Fruit fly (Drosophila melanogaster) whole organism, wandering third instar larva: Measurements from ENCODE around the gene Mst27D.
A peak's percentile ranks its signal among the peaks of the same experiment; 100 is the strongest.

Source experiments
- Abd-B ChIP-seq: fragments of >200 bp; optimal IDR thresholded peaks from 2 replicates; lab custom pipeline; 2017; ENCODE audit warnings: missing biosample characterization, missing genetic modification characterization
- CG32264 ChIP-seq: fragments of 200-800 bp; sonication (Bioruptor generic); optimal IDR thresholded peaks from 2 replicates; lab custom pipeline; 2016; ENCODE audit warnings: missing biosample characterization, missing genetic modification characterization
- CG9705 ChIP-seq: fragments of 200-800 bp; sonication (Bioruptor generic); optimal IDR thresholded peaks from 2 replicates; lab custom pipeline; 2018; ENCODE audit warnings: missing biosample characterization, mild to moderate bottlenecking, missing genetic modification characterization
- CrebA ChIP-seq: fragments of 200-800 bp; sonication (Bioruptor generic); optimal IDR thresholded peaks from 2 replicates; lab custom pipeline; 2016; ENCODE audit warnings: missing biosample characterization, mild to moderate bottlenecking, missing genetic modification characterization, borderline replicate concordance
- Dfd ChIP-seq: fragments of >200 bp; optimal IDR thresholded peaks from 2 replicates; lab custom pipeline; 2017; ENCODE audit warnings: missing biosample characterization, missing genetic modification characterization
- Dif ChIP-seq: fragments of 200-275, 200-300 bp; sonication (Bioruptor generic); optimal IDR thresholded peaks from 2 replicates; lab custom pipeline; 2018; ENCODE audit warnings: missing biosample characterization, missing genetic modification characterization; ENCODE audit not compliant: partially characterized antibody
- GATAd ChIP-seq: sonication (Bioruptor generic); optimal IDR thresholded peaks from 2 replicates; lab custom pipeline; 2016; ENCODE audit warnings: missing biosample characterization, missing genetic modification characterization
- HLH106 ChIP-seq: fragments of 200-800 bp; optimal IDR thresholded peaks from 3 replicates; lab custom pipeline; 2019; ENCODE audit warnings: missing biosample characterization, mild to moderate bottlenecking, missing genetic modification characterization, moderate library complexity
- Hnf4 ChIP-seq: fragments of 200-800 bp; sonication (Bioruptor generic); optimal IDR thresholded peaks from 2 replicates; lab custom pipeline; 2016; ENCODE audit warnings: missing biosample characterization, mild to moderate bottlenecking, missing genetic modification characterization
- Hr83 ChIP-seq: fragments of 200-300 bp; sonication (Bioruptor generic); optimal IDR thresholded peaks from 2 replicates; lab custom pipeline; 2016; ENCODE audit warnings: missing biosample characterization, mild to moderate bottlenecking, missing genetic modification characterization, moderate library complexity; ENCODE audit not compliant: poor library complexity, severe bottlenecking
- Jra ChIP-seq: sonication (Bioruptor generic); optimal IDR thresholded peaks from 2 replicates; lab custom pipeline; 2016; ENCODE audit warnings: missing biosample characterization, missing genetic modification characterization
- Mio ChIP-seq: sonication (Bioruptor generic); optimal IDR thresholded peaks from 2 replicates; lab custom pipeline; 2016; ENCODE audit warnings: missing biosample characterization, missing genetic modification characterization
- N ChIP-seq: fragments of >200 bp; optimal IDR thresholded peaks from 2 replicates; lab custom pipeline; 2018; ENCODE audit warnings: missing biosample characterization, missing external identifiers, missing genetic modification characterization
- OdsH ChIP-seq: fragments of 200-800 bp; sonication (Bioruptor generic); optimal IDR thresholded peaks from 2 replicates; lab custom pipeline; 2016; ENCODE audit warnings: missing biosample characterization, mild to moderate bottlenecking, missing genetic modification characterization
- Rel ChIP-seq, 2 experiments: fragments of 200-800 bp; sonication (Bioruptor generic) in 1 of 2; optimal IDR thresholded peaks; 2 replicates in 1 of 2; 3 replicates in 1 of 2; lab custom pipeline; 2016 to 2019; ENCODE audit warnings: mild to moderate bottlenecking in 2 of 2, missing biosample characterization in 2 of 2, missing genetic modification characterization in 2 of 2, moderate library complexity in 1 of 2
- Sp1 ChIP-seq: fragments of 200-800 bp; sonication (Bioruptor generic); optimal IDR thresholded peaks from 3 replicates; lab custom pipeline; 2019; ENCODE audit warnings: missing biosample characterization, mild to moderate bottlenecking, missing genetic modification characterization, moderate library complexity
- Vsx2 ChIP-seq: fragments of 200-300, 225-300 bp; sonication (Bioruptor generic); optimal IDR thresholded peaks from 2 replicates; lab custom pipeline; 2018; ENCODE audit warnings: missing biosample characterization, missing genetic modification characterization; ENCODE audit not compliant: partially characterized antibody
- br ChIP-seq: fragments of 200-800 bp; sonication (Bioruptor generic); optimal IDR thresholded peaks from 2 replicates; lab custom pipeline; 2016; ENCODE audit warnings: missing biosample characterization, missing genetic modification characterization
- brk ChIP-seq: fragments of 200-800 bp; sonication (Bioruptor generic); optimal IDR thresholded peaks from 2 replicates; lab custom pipeline; 2016; ENCODE audit warnings: missing biosample characterization, mild to moderate bottlenecking, missing genetic modification characterization
- dl ChIP-seq, 2 experiments: fragments of 175-275, 200-275 bp in 1 of 2; fragments of 200-275 bp in 1 of 2; sonication (Bioruptor generic); optimal IDR thresholded peaks; lab custom pipeline; 2018; ENCODE audit warnings: mild to moderate bottlenecking in 2 of 2, missing biosample characterization in 2 of 2, missing genetic modification characterization in 2 of 2, moderate library complexity in 2 of 2; ENCODE audit not compliant: partially characterized antibody in 2 of 2, insufficient read depth in 1 of 2
- dmrt93B ChIP-seq: fragments of 200-800 bp; sonication (Bioruptor generic); optimal IDR thresholded peaks from 2 replicates; lab custom pipeline; 2018; ENCODE audit warnings: missing biosample characterization, mild to moderate bottlenecking, missing genetic modification characterization
- dsf ChIP-seq: sonication (Bioruptor generic); optimal IDR thresholded peaks from 2 replicates; lab custom pipeline; 2016; ENCODE audit warnings: missing biosample characterization, missing genetic modification characterization, borderline replicate concordance
- ey ChIP-seq: fragments of 200-800 bp; sonication (Bioruptor generic); optimal IDR thresholded peaks from 2 replicates; lab custom pipeline; 2016; ENCODE audit warnings: missing biosample characterization, missing genetic modification characterization
- foxo ChIP-seq, 2 experiments: fragments of 200-800 bp; sonication (Bioruptor generic); optimal IDR thresholded peaks; 2 replicates in 1 of 2; 3 replicates in 1 of 2; lab custom pipeline; 2016 to 2017; ENCODE audit warnings: missing biosample characterization in 2 of 2, missing genetic modification characterization in 2 of 2
- fru ChIP-seq: fragments of 200-800 bp; sonication (Bioruptor generic); optimal IDR thresholded peaks from 3 replicates; lab custom pipeline; 2016; ENCODE audit warnings: missing biosample characterization, mild to moderate bottlenecking, missing genetic modification characterization
- h ChIP-seq: fragments of 200-800 bp; sonication (Bioruptor generic); optimal IDR thresholded peaks from 3 replicates; lab custom pipeline; 2016; ENCODE audit warnings: missing biosample characterization, mild to moderate bottlenecking, missing genetic modification characterization
- jim ChIP-seq: fragments of 175-275, 200-325 bp; sonication (Bioruptor generic); optimal IDR thresholded peaks from 2 replicates; lab custom pipeline; 2016; ENCODE audit warnings: missing biosample characterization, mild to moderate bottlenecking, missing genetic modification characterization
- lola ChIP-seq: fragments of >200 bp; optimal IDR thresholded peaks from 2 replicates; lab custom pipeline; 2017; ENCODE audit warnings: missing biosample characterization, missing genetic modification characterization
- pan ChIP-seq: fragments of >200 bp; optimal IDR thresholded peaks from 2 replicates; lab custom pipeline; 2017
- psq ChIP-seq: fragments of 200-800 bp; sonication (Bioruptor generic); optimal IDR thresholded peaks from 3 replicates; lab custom pipeline; 2017; ENCODE audit warnings: missing biosample characterization, mild to moderate bottlenecking, missing genetic modification characterization, moderate library complexity
- rgr ChIP-seq: fragments of 200-800 bp; sonication (Bioruptor generic); optimal IDR thresholded peaks from 3 replicates; lab custom pipeline; 2016; ENCODE audit warnings: missing biosample characterization, mild to moderate bottlenecking, missing genetic modification characterization
- sage ChIP-seq: fragments of 200-800 bp; sonication (Bioruptor generic); optimal IDR thresholded peaks from 2 replicates; lab custom pipeline; 2016; ENCODE audit warnings: missing biosample characterization, mild to moderate bottlenecking, missing genetic modification characterization
- tai ChIP-seq: sonication (Bioruptor generic); optimal IDR thresholded peaks from 2 replicates; lab custom pipeline; 2016; ENCODE audit warnings: missing biosample characterization, missing genetic modification characterization
- usp ChIP-seq: fragments of >200 bp; optimal IDR thresholded peaks from 2 replicates; lab custom pipeline; 2017; ENCODE audit warnings: missing biosample characterization, missing genetic modification characterization
- woc ChIP-seq: sonication (Bioruptor generic); optimal IDR thresholded peaks from 2 replicates; lab custom pipeline; 2016; ENCODE audit warnings: missing biosample characterization, mild to moderate bottlenecking, missing genetic modification characterization

Mst27D gene

dm6 chr2L:7049009-7049647 is 11.5 kb downstream of the Mst27D start (continued):
- TF ChIP-seq HLH106 (tag; lab: Kevin White, UChicago) (peak; percentile 5), fru (peak; percentile 1), rgr (no peak), h (peak; percentile 16), ey (GFP tag; lab: Kevin White, UChicago) (no peak), Hnf4 (peak; percentile 65), CrebA (no peak), Dfd (GFP tag; lab: Kevin White, UChicago) (no peak), GATAd (GFP tag; lab: Kevin White, UChicago) (no peak), brk (GFP tag; lab: Kevin White, UChicago) (peak; percentile 13), jim (GFP tag; lab: Kevin White, UChicago) (no peak), Rel (GFP tag; optimal IDR thresholded peaks at IDR 0.05; lab: Kevin White, UChicago) (no peak), Rel (tag; optimal IDR thresholded peaks at IDR 0.05; lab: Kevin White, UChicago) (peak; percentile 41), Mio (GFP tag; lab: Kevin White, UChicago) (no peak), pan (lab: Kevin White, UChicago) (no peak)
- TF ChIP-seq, all 38 proteins: peak for 13

dm6 chr2L:7047703-7048102 is 12.9 kb downstream of the Mst27D start:
- no peak for TF ChIP-seq h
- no peak for TF ChIP-seq CG9705 (GFP tag; lab: Kevin White, UChicago)
- TF ChIP-seq Jra (GFP tag; lab: Kevin White, UChicago): no peak
- TF ChIP-seq Vsx2 (GFP tag; lab: Kevin White, UChicago): no peak
- peak; percentile 17 for TF ChIP-seq OdsH (GFP tag; lab: Kevin White, UChicago)

DNA sequence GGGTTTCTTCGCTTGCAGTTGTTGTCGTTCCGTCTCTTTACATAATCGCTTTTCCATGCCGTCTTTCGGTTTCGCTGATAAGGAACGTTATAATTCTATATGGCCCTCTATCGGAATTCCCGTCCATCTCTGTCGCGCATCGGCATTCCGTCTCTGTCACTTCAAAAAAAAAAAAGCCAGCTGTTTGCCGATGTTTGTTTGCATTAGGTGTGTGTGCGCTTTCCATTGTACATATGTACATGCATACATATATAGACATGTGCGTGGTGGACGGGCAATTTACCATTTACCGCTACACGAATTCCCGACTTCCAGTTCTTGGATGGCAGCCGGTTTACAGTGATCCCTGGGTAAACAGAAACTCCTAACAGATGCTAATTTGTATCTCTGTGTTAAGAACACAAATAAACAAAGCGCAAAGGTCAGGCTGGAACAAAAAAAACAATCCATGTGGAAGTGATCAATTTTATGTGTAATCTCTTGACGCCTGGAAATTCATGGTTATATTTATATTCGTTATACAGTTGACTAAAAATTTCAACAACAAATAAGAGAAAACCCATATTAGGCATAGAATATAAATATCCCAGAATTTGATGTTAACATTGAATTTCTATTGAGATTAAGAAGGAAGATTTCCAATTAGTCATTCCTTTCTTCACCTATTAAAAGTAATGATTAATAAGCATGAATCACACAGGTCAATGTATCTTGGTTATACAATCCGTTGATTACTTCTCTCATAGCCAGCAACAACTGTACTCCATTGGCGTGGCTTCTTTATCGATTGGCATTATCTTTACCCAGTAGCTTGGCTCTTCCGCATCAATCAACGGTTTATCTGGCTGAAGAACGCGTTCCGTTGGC is 17.4 kb downstream of the Mst27D start:
- no peak for TF ChIP-seq CG32264
- TF ChIP-seq Abd-B: no peak
- TF ChIP-seq foxo (GFP tag; optimal IDR thresholded peaks at IDR 0.05; lab: Kevin White, UChicago): peak in 1 of 2 experiments; percentile 43
- TF ChIP-seq HLH106 (tag; lab: Kevin White, UChicago): peak; percentile 44
- peak; percentile 8 for TF ChIP-seq rgr
- TF ChIP-seq ey (GFP tag; lab: Kevin White, UChicago): peak; percentile 7
- TF ChIP-seq h: peak; percentile 14
- peak; percentile 26 for TF ChIP-seq Hr83 (GFP tag; lab: Kevin White, UChicago)
- TF ChIP-seq tai (GFP tag; lab: Kevin White, UChicago): no peak
- no peak for TF ChIP-seq Dif (GFP tag; lab: Kevin White, UChicago)
- no peak for TF ChIP-seq sage
- peak; percentile 3 for TF ChIP-seq psq (GFP tag; lab: Kevin White, UChicago)
- peak; percentile 48 for TF ChIP-seq fru
- TF ChIP-seq Sp1 (GFP tag; lab: Kevin White, UChicago): peak; percentile 14
- no peak for TF ChIP-seq lola
- TF ChIP-seq woc (GFP tag; lab: Kevin White, UChicago): peak; percentile 4
- peak; percentile 23 for TF ChIP-seq dmrt93B (GFP tag; lab: Kevin White, UChicago)
- no peak for TF ChIP-seq Dfd (GFP tag; lab: Kevin White, UChicago)

DNA sequence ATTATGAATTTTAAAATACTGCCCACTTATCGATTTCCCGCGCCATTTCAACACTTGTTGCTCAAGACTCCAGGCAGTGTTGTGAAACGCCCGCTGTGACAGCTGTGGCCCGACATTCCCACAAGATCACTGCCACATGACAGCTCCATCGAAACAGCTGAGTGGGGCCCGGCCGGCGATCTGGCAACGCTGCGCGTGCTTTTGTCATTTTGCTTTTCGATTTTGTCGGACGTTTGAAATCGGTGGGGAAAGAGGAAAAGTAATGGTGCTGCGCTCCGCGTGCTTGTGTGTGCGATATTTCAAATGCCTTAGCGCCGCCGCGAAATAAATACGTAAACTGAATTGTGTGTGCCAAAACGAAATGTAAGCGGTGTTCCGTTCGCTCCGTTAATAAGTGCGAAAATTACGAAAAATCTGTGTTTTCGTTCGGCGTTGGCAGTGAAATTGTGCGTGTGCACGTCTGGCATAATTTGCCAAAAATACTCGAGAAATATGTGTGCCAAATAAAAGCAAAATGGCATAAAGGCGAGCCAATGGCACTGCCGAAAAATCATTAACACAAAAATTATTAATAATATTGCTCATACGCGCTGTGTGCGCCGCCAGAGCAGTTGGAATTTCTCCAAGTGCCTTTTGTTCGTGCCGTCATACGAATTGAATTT is 18.4 kb downstream of the Mst27D start:
- TF ChIP-seq dsf (GFP tag; lab: Kevin White, UChicago): no peak
- no peak for TF ChIP-seq sage
- peak; percentile 13 for TF ChIP-seq tai (GFP tag; lab: Kevin White, UChicago)
- TF ChIP-seq jim (GFP tag; lab: Kevin White, UChicago): peak; percentile 25
- peak; percentile 73 for TF ChIP-seq fru
- no peak for TF ChIP-seq Vsx2 (GFP tag; lab: Kevin White, UChicago)
- peak; percentile 54 for TF ChIP-seq brk (GFP tag; lab: Kevin White, UChicago)
- TF ChIP-seq lola: peak; percentile 25
- TF ChIP-seq Abd-B: no peak
- TF ChIP-seq GATAd (GFP tag; lab: Kevin White, UChicago): no peak
- TF ChIP-seq Hr83 (GFP tag; lab: Kevin White, UChicago): peak; percentile 87
- peak; percentile 49 for TF ChIP-seq h
- TF ChIP-seq N (GFP tag; lab: Kevin White, UChicago): no peak
- peak; percentile 23 for TF ChIP-seq CG9705 (GFP tag; lab: Kevin White, UChicago)
- peak; percentile 6 for TF ChIP-seq Mio (GFP tag; lab: Kevin White, UChicago)
- TF ChIP-seq Dfd (GFP tag; lab: Kevin White, UChicago): no peak
- TF ChIP-seq OdsH (GFP tag; lab: Kevin White, UChicago): peak; percentile 58
- TF ChIP-seq br: peak; percentile 72
- no peak for TF ChIP-seq Rel (GFP tag; optimal IDR thresholded peaks at IDR 0.05; lab: Kevin White, UChicago)
- TF ChIP-seq Rel (tag; optimal IDR thresholded peaks at IDR 0.05; lab: Kevin White, UChicago): peak; percentile 62
- peak; percentile 27 for TF ChIP-seq Jra (GFP tag; lab: Kevin White, UChicago)
- peak; percentile 69 for TF ChIP-seq Hnf4
- TF ChIP-seq woc (GFP tag; lab: Kevin White, UChicago): no peak
- no peak for TF ChIP-seq dmrt93B (GFP tag; lab: Kevin White, UChicago)
- no peak for TF ChIP-seq dl (GFP tag; optimal IDR thresholded peaks at IDR 0.05; lab: Kevin White, UChicago; ENCODE audit: insufficient read depth in 1 of 2, partially characterized antibody in 2 of 2)
- no peak for TF ChIP-seq CrebA
- TF ChIP-seq Sp1 (GFP tag; lab: Kevin White, UChicago): peak; percentile 59
- no peak for TF ChIP-seq usp (GFP tag; lab: Kevin White, UChicago)
